Worm (Caenorhabditis elegans) whole organism, mixed stage, embryonic: ENCODE results near the gene M02D8.6.

Experiments used
- mls-2 ChIP-seq: sonication (generic microtip); optimal IDR thresholded peaks from 2 replicates; lab custom pipeline; 2016; ENCODE audit warnings: mild to moderate bottlenecking, missing genetic modification characterization, moderate library complexity, missing compliant biosample characterization
- nhr-2 ChIP-seq: fragments of 150-350 bp; optimal IDR thresholded peaks from 2 replicates; lab custom pipeline; 2014; ENCODE audit warnings: missing biosample characterization, missing genetic modification characterization
- pha-4 ChIP-seq: fragments of 150-350 bp; optimal IDR thresholded peaks from 2 replicates; lab custom pipeline; 2018; ENCODE audit warnings: missing biosample characterization, missing genetic modification reagents, missing genetic modification characterization
- sptf-1 ChIP-seq: sonication (generic microtip); optimal IDR thresholded peaks from 2 replicates; lab custom pipeline; 2017; ENCODE audit warnings: mild to moderate bottlenecking, missing genetic modification characterization, moderate library complexity, missing compliant biosample characterization
- unc-62 ChIP-seq: fragments of 150-350 bp; optimal IDR thresholded peaks from 2 replicates; lab custom pipeline; 2014; ENCODE audit warnings: missing biosample characterization, missing genetic modification reagents, missing genetic modification characterization

ce11 chrX:8761497-8761896 lies 29.8 kb upstream of the M02D8.6 start, which contains the start of gene M02D8.5:
- no peak for TF ChIP-seq mls-2 (tag; lab: Kevin White, UChicago)
- no peak for TF ChIP-seq pha-4 (tag; lab: Kevin White, UChicago)
- no peak for TF ChIP-seq unc-62 (GFP tag; lab: Kevin White, UChicago)
- TF ChIP-seq nhr-2 = no peak
- no peak for TF ChIP-seq sptf-1 (tag; lab: Kevin White, UChicago)
